Worm (Caenorhabditis elegans): Measurements from ENCODE around the gene plr-1.

ce11 chrIII:11508816-11509215 lies 52.1 kb downstream of the plr-1 start, which contains the start of gene Y66D12A.19:
- no peak for TF ChIP-seq F13H6.1 (tag; optimal IDR thresholded peaks at IDR 0.05)
- no peak for TF ChIP-seq nhr-77 (tag; optimal IDR thresholded peaks at IDR 0.05)
- no peak for TF ChIP-seq egl-27 (tag; optimal IDR thresholded peaks at IDR 0.05)
- TF ChIP-seq unc-39 (tag; optimal IDR thresholded peaks at IDR 0.05), result no peak
- no peak for TF ChIP-seq lin-13 (GFP tag; optimal IDR thresholded peaks at IDR 0.05)
- no peak for TF ChIP-seq lsy-2 (tag; optimal IDR thresholded peaks at IDR 0.05)
- TF ChIP-seq aly-2 (tag; optimal IDR thresholded peaks at IDR 0.05), result no peak
- no peak for TF ChIP-seq nhr-11 (tag; optimal IDR thresholded peaks at IDR 0.05)

Measured in whole organism, L2 larva.